Worm (Caenorhabditis elegans): ENCODE results near the gene K10H10.13.

ce11 chrII:14555019-14555418 lies 43.9 kb upstream of the K10H10.13 start:
- no peak for TF ChIP-seq jun-1 (tag; optimal IDR thresholded peaks at IDR 0.05)
- no peak for TF ChIP-seq unc-62 (GFP tag; optimal IDR thresholded peaks at IDR 0.05)
- TF ChIP-seq pha-4 (tag; optimal IDR thresholded peaks at IDR 0.05) = no peak
- TF ChIP-seq lin-39 (tag; optimal IDR thresholded peaks at IDR 0.05) = no peak
- TF ChIP-seq ceh-82 (tag; optimal IDR thresholded peaks at IDR 0.05) = no peak
- no peak for TF ChIP-seq ceh-28 (tag; optimal IDR thresholded peaks at IDR 0.05)
- no peak for TF ChIP-seq egl-5 (tag; optimal IDR thresholded peaks at IDR 0.05)
- no peak for TF ChIP-seq tbx-2 (tag; optimal IDR thresholded peaks at IDR 0.05)
- TF ChIP-seq hmg-11 (tag; optimal IDR thresholded peaks at IDR 0.05) = no peak
- TF ChIP-seq nhr-12 (tag; optimal IDR thresholded peaks at IDR 0.05) = no peak
- TF ChIP-seq skn-1 (tag; optimal IDR thresholded peaks at IDR 0.05) = no peak
- TF ChIP-seq daf-12 (tag; optimal IDR thresholded peaks at IDR 0.05) = no peak
- no peak for TF ChIP-seq nhr-237 (tag; optimal IDR thresholded peaks at IDR 0.05)
- no peak for TF ChIP-seq elt-3 (tag; optimal IDR thresholded peaks at IDR 0.05)
